Fruit fly (Drosophila melanogaster): ENCODE results near the gene mkg-p.
A peak's percentile ranks its signal among the peaks of the same experiment; 100 is the strongest.

mkg-p gene

dm6 chr3L:8448517-8448889, 43.4 kb upstream of the mkg-p start (continued):
- TF ChIP-seq fu2 (GFP tag; optimal IDR thresholded peaks at IDR 0.05) (no peak), az2 (GFP tag; optimal IDR thresholded peaks at IDR 0.05) (peak; percentile 17), Med (GFP tag) (peak; percentile 85), nmo (GFP tag; optimal IDR thresholded peaks at IDR 0.05) (peak; percentile 6), Doc2 (GFP tag; IDR thresholded peaks at IDR 0.05) (no peak), Blimp-1 (GFP tag; optimal IDR thresholded peaks at IDR 0.05) (no peak), cwo (GFP tag; optimal IDR thresholded peaks at IDR 0.05) (no peak), fd96Cb (tag; optimal IDR thresholded peaks at IDR 0.05) (peak; percentile 13), CG5180 (GFP tag; optimal IDR thresholded peaks at IDR 0.05) (no peak), tio (GFP tag; optimal IDR thresholded peaks at IDR 0.05) (no peak), sug (tag; optimal IDR thresholded peaks at IDR 0.05) (no peak), Atf6 (GFP tag; IDR thresholded peaks at IDR 0.05) (no peak), Nf-YB (GFP tag; optimal IDR thresholded peaks at IDR 0.05) (no peak), CG14710 (tag; optimal IDR thresholded peaks at IDR 0.05) (peak; percentile 33), chif (GFP tag; optimal IDR thresholded peaks at IDR 0.05) (peak in 1 of 2 experiments; percentile 4), phol (tag; optimal IDR thresholded peaks at IDR 0.05) (peak; percentile 38), sens-2 (GFP tag; IDR thresholded peaks at IDR 0.05) (no peak), lbe (GFP tag; optimal IDR thresholded peaks at IDR 0.05) (no peak)

DNA sequence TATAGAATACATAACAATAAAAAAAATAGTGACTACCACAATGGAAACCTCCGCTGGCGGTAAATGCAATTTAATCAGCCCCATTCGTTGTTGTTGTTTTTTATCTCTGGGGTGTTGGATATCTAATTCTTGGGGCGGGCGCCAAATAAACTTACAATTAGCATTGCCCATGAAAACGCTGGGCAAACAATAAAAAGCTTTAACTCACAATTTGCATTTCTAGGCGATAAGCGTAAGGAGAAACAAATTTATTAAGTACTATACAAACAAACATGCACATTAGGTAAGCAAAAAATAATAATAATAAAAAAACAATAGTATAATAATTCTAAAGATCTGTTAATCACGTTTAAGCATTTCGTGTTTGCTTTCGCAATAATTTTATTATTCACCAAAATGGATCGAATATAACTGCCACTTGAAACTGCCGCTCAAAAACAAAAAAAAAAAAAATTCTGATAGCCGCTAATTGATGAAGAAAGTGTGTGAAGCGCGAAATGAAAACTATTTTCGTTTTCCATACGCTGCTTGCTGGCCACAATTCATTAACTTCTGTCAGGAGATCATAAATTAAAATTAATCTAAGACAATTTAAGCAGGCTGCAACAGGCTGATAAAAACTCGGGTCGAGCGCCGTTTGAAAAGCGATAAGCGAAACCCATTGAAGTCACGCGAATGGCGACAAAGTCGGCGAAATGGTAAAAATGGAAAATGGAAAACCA, 42.9 kb upstream of the mkg-p start:
- TF ChIP-seq lab (GFP tag; optimal IDR thresholded peaks at IDR 0.05), result peak; percentile 41
- TF ChIP-seq CG7963 (GFP tag; IDR thresholded peaks at IDR 0.05; ENCODE audit: partially characterized antibody), result no peak
- peak; percentile 17 for TF ChIP-seq corto (GFP tag; optimal IDR thresholded peaks at IDR 0.05)
- TF ChIP-seq exex (tag; optimal IDR thresholded peaks at IDR 0.05), result peak; percentile 83
- no peak for TF ChIP-seq CG15601 (tag; optimal IDR thresholded peaks at IDR 0.05)
- no peak for TF ChIP-seq CG17612 (GFP tag; IDR thresholded peaks at IDR 0.05)
- TF ChIP-seq CG4328 (GFP tag; optimal IDR thresholded peaks at IDR 0.05), result peak; percentile 8
- peak; percentile 58 for TF ChIP-seq CG15479 (GFP tag; optimal IDR thresholded peaks at IDR 0.05)
- peak; percentile 49 for TF ChIP-seq cwo (GFP tag; optimal IDR thresholded peaks at IDR 0.05)
- peak; percentile 23 for TF ChIP-seq Med (GFP tag)
- peak; percentile 24 for TF ChIP-seq CG34376 (GFP tag; optimal IDR thresholded peaks at IDR 0.05)

DNA sequence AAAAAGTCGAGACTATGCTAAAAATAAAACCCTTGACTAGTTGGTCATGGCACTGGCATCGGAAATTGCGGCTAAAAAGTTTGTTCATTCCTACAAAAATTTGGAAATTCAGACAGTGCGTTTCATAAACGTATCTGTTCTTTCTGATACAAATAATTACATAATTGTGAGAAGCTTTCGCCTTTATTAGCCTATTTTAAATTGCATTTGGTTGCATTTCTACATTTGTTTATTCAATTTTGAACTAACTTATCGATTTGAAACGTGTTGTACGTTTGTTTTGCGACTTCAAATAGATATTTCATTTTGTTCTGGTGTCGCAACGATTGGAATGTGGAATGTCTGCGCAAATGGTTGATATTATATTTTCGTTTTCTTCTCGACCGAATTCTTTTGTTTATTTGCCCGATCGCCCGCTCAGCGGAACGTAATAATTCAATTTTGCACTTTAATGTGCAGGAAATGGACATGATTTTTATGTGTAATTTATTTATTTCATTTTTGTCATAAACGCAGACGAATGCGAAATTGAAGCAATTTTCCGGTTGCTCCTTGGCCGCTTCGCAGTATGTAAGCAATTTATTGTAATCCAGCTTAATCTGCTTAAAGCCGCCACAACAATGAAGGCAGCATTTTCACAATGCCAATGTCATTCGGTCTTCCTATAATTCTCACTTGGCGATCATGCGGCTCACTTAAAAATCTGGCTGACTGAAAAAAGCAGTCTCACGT, 41.1 kb upstream of the mkg-p start:
- TF ChIP-seq Opbp (GFP tag; IDR thresholded peaks at IDR 0.05; ENCODE audit: partially characterized antibody), result no peak
- TF ChIP-seq Dll (GFP tag; IDR thresholded peaks at IDR 0.05; ENCODE audit: partially characterized antibody), result no peak
- no peak for TF ChIP-seq D (optimal IDR thresholded peaks at IDR 0.05)
- no peak for TF ChIP-seq D (GFP tag; optimal IDR thresholded peaks at IDR 0.05)
- peak; percentile 49; the same call in 1 of the 2 replicates for TF ChIP-seq CG3847 (GFP tag; IDR thresholded peaks at IDR 0.05)
- TF ChIP-seq MBD-R2 (GFP tag; IDR thresholded peaks at IDR 0.05), result no peak; the same call in 1 of the 2 replicates
- peak; percentile 54 for TF ChIP-seq CG1233 (GFP tag; optimal IDR thresholded peaks at IDR 0.05)
- peak; percentile 51 for TF ChIP-seq Nf-YC (tag; optimal IDR thresholded peaks at IDR 0.05)
- TF ChIP-seq CG16813 (GFP tag; IDR thresholded peaks at IDR 0.05; ENCODE audit: partially characterized antibody), result no peak
- peak; percentile 29 for TF ChIP-seq CG33213 (GFP tag; optimal IDR thresholded peaks at IDR 0.05)
- TF ChIP-seq Hand (GFP tag; optimal IDR thresholded peaks at IDR 0.05), result peak; percentile 0
- peak; percentile 26 for TF ChIP-seq Side (GFP tag; optimal IDR thresholded peaks at IDR 0.05)
- no peak for TF ChIP-seq gsb (GFP tag; IDR thresholded peaks at IDR 0.05)
- TF ChIP-seq CG7745 (tag; optimal IDR thresholded peaks at IDR 0.05), result no peak
- TF ChIP-seq Abd-B (GFP tag; optimal IDR thresholded peaks at IDR 0.05), result no peak
- TF ChIP-seq kay (GFP tag; optimal IDR thresholded peaks at IDR 0.05), result no peak
- TF ChIP-seq CG8478 (optimal IDR thresholded peaks at IDR 0.05), result no peak
- TF ChIP-seq sim (GFP tag; IDR thresholded peaks at IDR 0.05), result no peak
- TF ChIP-seq sisA (GFP tag; IDR thresholded peaks at IDR 0.05), result peak; percentile 46; the same call in 1 of the 2 replicates
- TF ChIP-seq CTCF (GFP tag; optimal IDR thresholded peaks at IDR 0.05), result no peak

Measured in whole organism, embryonic.